Fruit fly (Drosophila melanogaster) whole organism, embryonic: ENCODE results near the gene CG10413.

ENCODE experiments used
- Abd-B ChIP-seq: fragments of 200-800 bp; sonication (Bioruptor generic); optimal IDR thresholded peaks from 2 replicates; lab custom pipeline; 2018; ENCODE audit warnings: missing biosample characterization, mild to moderate bottlenecking, missing genetic modification characterization, moderate library complexity
- Asciz ChIP-seq: fragments of 200-800 bp; sonication (Bioruptor generic); optimal IDR thresholded peaks from 2 replicates; lab custom pipeline; 2017; ENCODE audit warnings: missing biosample characterization, mild to moderate bottlenecking, missing genetic modification characterization, missing genetic modification reagents
- CG1024 ChIP-seq: fragments of 200-800 bp; sonication (Bioruptor generic); IDR thresholded peaks from 2 replicates; pipeline ENCODE4 v1.3.6; 2022; ENCODE audit warnings: missing biosample characterization, missing genetic modification characterization
- CG10959 ChIP-seq: fragments of 200-800 bp; sonication (Bioruptor generic); IDR thresholded peaks from 2 replicates; pipeline ENCODE4 v1.3.6; 2022; ENCODE audit warnings: missing biosample characterization, missing genetic modification characterization
- CG11695 ChIP-seq: fragments of 200-800 bp; sonication (Bioruptor generic); IDR thresholded peaks from 3 replicates; pipeline ENCODE4 v1.3.6; 2022; ENCODE audit warnings: missing biosample characterization, missing genetic modification characterization
- CG1529 ChIP-seq: fragments of 200-800 bp; sonication (Bioruptor generic); optimal IDR thresholded peaks from 3 replicates; lab custom pipeline; 2018; ENCODE audit warnings: missing biosample characterization, missing genetic modification characterization
- CG1602 ChIP-seq: fragments of 200-800 bp; sonication (Bioruptor generic); optimal IDR thresholded peaks from 3 replicates; lab custom pipeline; 2016; ENCODE audit warnings: missing biosample characterization, missing genetic modification characterization
- CG18599 ChIP-seq: fragments of 200-800 bp; sonication (Bioruptor generic); optimal IDR thresholded peaks from 3 replicates; lab custom pipeline; 2017; ENCODE audit warnings: missing biosample characterization, missing genetic modification characterization, mild to moderate bottlenecking, moderate library complexity, missing genetic modification reagents
- CG18619 ChIP-seq: fragments of 200-800 bp; sonication (Bioruptor generic); optimal IDR thresholded peaks from 3 replicates; lab custom pipeline; 2017; ENCODE audit warnings: missing biosample characterization, mild to moderate bottlenecking, missing genetic modification characterization
- CG2199 ChIP-seq: fragments of 200-800 bp; sonication (Bioruptor generic); IDR thresholded peaks from 3 replicates; pipeline ENCODE4 v1.3.6; 2022; ENCODE audit warnings: missing biosample characterization, missing genetic modification characterization
- CG32532 ChIP-seq: fragments of 200-800 bp; sonication (Bioruptor generic); IDR thresholded peaks from 2 replicates; pipeline ENCODE4 v1.3.6; 2022; ENCODE audit warnings: missing biosample characterization, missing genetic modification characterization
- CG34376 ChIP-seq: fragments of 200-800 bp; sonication (Bioruptor generic); optimal IDR thresholded peaks from 2 replicates; lab custom pipeline; 2018; ENCODE audit warnings: missing biosample characterization, mild to moderate bottlenecking, missing genetic modification characterization
- CG3838 ChIP-seq: fragments of 200-800 bp; sonication (Bioruptor generic); optimal IDR thresholded peaks from 3 replicates; lab custom pipeline; 2016; ENCODE audit warnings: missing biosample characterization, missing genetic modification characterization
- CG42726 ChIP-seq: fragments of 200-800 bp; sonication (Bioruptor generic); IDR thresholded peaks from 2 replicates; pipeline ENCODE4 v1.3.6; 2022; ENCODE audit warnings: missing biosample characterization, missing genetic modification characterization; ENCODE audit not compliant: partially characterized antibody
- CG4854 ChIP-seq: fragments of 200-800 bp; sonication (Bioruptor generic); optimal IDR thresholded peaks from 2 replicates; lab custom pipeline; 2016; ENCODE audit warnings: missing biosample characterization, missing genetic modification characterization, inconsistent platforms
- CG5180 ChIP-seq: fragments of 200-800 bp; sonication (Bioruptor generic); optimal IDR thresholded peaks from 3 replicates; lab custom pipeline; 2017; ENCODE audit warnings: missing biosample characterization, missing genetic modification characterization, mild to moderate bottlenecking, moderate library complexity, missing genetic modification reagents
- CG6254 ChIP-seq: fragments of 200-800 bp; sonication (Bioruptor generic); optimal IDR thresholded peaks from 3 replicates; lab custom pipeline; 2017; ENCODE audit warnings: mild to moderate bottlenecking, missing biosample characterization, missing genetic modification reagents, missing genetic modification characterization
- CG6683 ChIP-seq: fragments of 200-800 bp; sonication (Bioruptor generic); optimal IDR thresholded peaks from 2 replicates; lab custom pipeline; 2017; ENCODE audit warnings: missing biosample characterization, mild to moderate bottlenecking, missing genetic modification characterization, missing genetic modification reagents
- CG6813 ChIP-seq: fragments of 200-800 bp; sonication (Bioruptor generic); optimal IDR thresholded peaks from 2 replicates; lab custom pipeline; 2017; ENCODE audit warnings: missing biosample characterization, missing genetic modification characterization, mild to moderate bottlenecking, moderate library complexity, missing genetic modification reagents
- CG7357 ChIP-seq: fragments of 200-800 bp; sonication (Bioruptor generic); IDR thresholded peaks from 3 replicates; pipeline ENCODE4 v1.3.6; 2022; ENCODE audit warnings: missing biosample characterization, missing genetic modification characterization
- CG8359 ChIP-seq: fragments of 200-800 bp; sonication (Bioruptor generic); optimal IDR thresholded peaks from 2 replicates; lab custom pipeline; 2017; ENCODE audit warnings: missing biosample characterization, mild to moderate bottlenecking, missing genetic modification characterization, borderline replicate concordance
- CG9797 ChIP-seq: fragments of 200-800 bp; sonication (Bioruptor generic); optimal IDR thresholded peaks from 3 replicates; lab custom pipeline; 2018; ENCODE audit warnings: missing biosample characterization, mild to moderate bottlenecking, missing genetic modification characterization
- CG9932 ChIP-seq: fragments of 200-800 bp; sonication (Bioruptor generic); IDR thresholded peaks from 2 replicates; pipeline ENCODE4 v1.3.6; 2022; ENCODE audit warnings: missing biosample characterization, missing genetic modification characterization
- CrebB ChIP-seq: fragments of 200-800 bp; sonication (Bioruptor generic); optimal IDR thresholded peaks from 3 replicates; lab custom pipeline; 2018; ENCODE audit warnings: missing biosample characterization, mild to moderate bottlenecking, missing genetic modification characterization
- D ChIP-seq, 2 experiments: fragments of 200-800 bp in 1 of 2; fragments of >200 bp in 1 of 2; sonication (Bioruptor generic) in 1 of 2; optimal IDR thresholded peaks; 2 replicates in 1 of 2; 3 replicates in 1 of 2; lab custom pipeline; 2017; ENCODE audit warnings: mild to moderate bottlenecking in 1 of 2, missing biosample characterization in 1 of 2, missing genetic modification characterization in 1 of 2, missing genetic modification reagents in 1 of 2
- Ets97D ChIP-seq: fragments of 200-800 bp; sonication (Bioruptor generic); optimal IDR thresholded peaks from 3 replicates; lab custom pipeline; 2016; ENCODE audit warnings: missing biosample characterization, missing genetic modification characterization
- Lim3 ChIP-seq: fragments of 200-800 bp; sonication (Bioruptor generic); IDR thresholded peaks from 2 replicates; pipeline ENCODE4 v1.3.6; 2022; ENCODE audit warnings: missing biosample characterization, missing genetic modification characterization
- Lpt ChIP-seq: fragments of >200 bp; optimal IDR thresholded peaks from 2 replicates; lab custom pipeline; 2018; ENCODE audit warnings: missing biosample characterization, missing genetic modification characterization
- MESR4 ChIP-seq: fragments of 200-800 bp; sonication (Bioruptor generic); optimal IDR thresholded peaks from 2 replicates; lab custom pipeline; 2018; ENCODE audit warnings: missing biosample characterization, mild to moderate bottlenecking, missing genetic modification characterization, moderate library complexity
- Oaz ChIP-seq: fragments of 200-800 bp; sonication (Bioruptor generic); IDR thresholded peaks from 2 replicates; pipeline ENCODE4 v1.3.6; 2022; ENCODE audit warnings: missing biosample characterization, missing genetic modification characterization
- Optix ChIP-seq: fragments of 200-800 bp; sonication (Bioruptor generic); IDR thresholded peaks from 3 replicates; pipeline ENCODE4 v1.3.6; 2022; ENCODE audit warnings: missing biosample characterization, missing genetic modification characterization
- Pdp1 ChIP-seq, 2 experiments: fragments of 200-800 bp; sonication (Bioruptor generic); optimal IDR thresholded peaks; 3 replicates each; lab custom pipeline; 2016; ENCODE audit warnings: missing biosample characterization in 2 of 2, missing genetic modification characterization in 2 of 2, mild to moderate bottlenecking in 1 of 2, moderate library complexity in 1 of 2
- bsh ChIP-seq, 2 experiments: fragments of 200-800 bp; sonication (Bioruptor generic); optimal IDR thresholded peaks; 2 replicates each; lab custom pipeline; 2017 to 2018; ENCODE audit warnings: mild to moderate bottlenecking in 2 of 2, missing biosample characterization in 2 of 2, missing genetic modification characterization in 2 of 2, moderate library complexity in 1 of 2
- chif ChIP-seq, 2 experiments: fragments of 200-800 bp; sonication (Bioruptor generic); optimal IDR thresholded peaks; 3 replicates each; lab custom pipeline; 2016; ENCODE audit warnings: missing biosample characterization in 2 of 2, missing genetic modification characterization in 2 of 2
- ci ChIP-seq: fragments of 200-800 bp; sonication (Bioruptor generic); IDR thresholded peaks from 3 replicates; pipeline ENCODE4 v1.3.6; 2022; ENCODE audit warnings: missing biosample characterization, missing genetic modification characterization
- corto ChIP-seq: fragments of 200-800 bp; sonication (Bioruptor generic); optimal IDR thresholded peaks from 2 replicates; lab custom pipeline; 2016; ENCODE audit warnings: missing biosample characterization, mild to moderate bottlenecking, missing genetic modification characterization, moderate library complexity
- fd96Cb ChIP-seq: fragments of 200-800 bp; sonication (Bioruptor generic); optimal IDR thresholded peaks from 2 replicates; lab custom pipeline; 2018; ENCODE audit warnings: missing biosample characterization, mild to moderate bottlenecking, missing genetic modification characterization, moderate library complexity
- ftz-f1 ChIP-seq: fragments of 200-800 bp; sonication (Bioruptor generic); optimal IDR thresholded peaks from 2 replicates; lab custom pipeline; 2016; ENCODE audit warnings: missing biosample characterization, missing genetic modification characterization
- ham ChIP-seq: fragments of 200-800 bp; sonication (Bioruptor generic); IDR thresholded peaks from 2 replicates; pipeline ENCODE4 v1.3.6; 2022; ENCODE audit warnings: missing biosample characterization, missing genetic modification characterization
- pan ChIP-seq, 4 experiments: fragments of >200 bp in 3 of 4; fragments of 200-800 bp in 1 of 4; sonication (Bioruptor generic) in 1 of 4; optimal IDR thresholded peaks in 3 of 4; IDR thresholded peaks in 1 of 4; 2 replicates each; pipeline versions ENCODE4 v1.3.6 to Lab custom; 2017 to 2022; ENCODE audit warnings: missing biosample characterization in 2 of 4, missing genetic modification characterization in 2 of 4, mixed read lengths in 1 of 4
- pnt ChIP-seq: fragments of 200-800 bp; sonication (Bioruptor generic); optimal IDR thresholded peaks from 3 replicates; lab custom pipeline; 2016; ENCODE audit warnings: missing biosample characterization, missing genetic modification characterization
- rib ChIP-seq: fragments of 200-800 bp; sonication (Bioruptor generic); IDR thresholded peaks from 2 replicates; pipeline ENCODE4 v1.3.6; 2022; ENCODE audit warnings: missing biosample characterization, missing genetic modification characterization
- salm ChIP-seq: fragments of 200-800 bp; sonication (Bioruptor generic); optimal IDR thresholded peaks from 2 replicates; lab custom pipeline; 2018; ENCODE audit warnings: missing biosample characterization, mild to moderate bottlenecking, missing genetic modification characterization
- schlank ChIP-seq: fragments of 200-800 bp; sonication (Bioruptor generic); optimal IDR thresholded peaks from 2 replicates; lab custom pipeline; 2018; ENCODE audit warnings: missing biosample characterization, mild to moderate bottlenecking, missing genetic modification characterization
- sob ChIP-seq: fragments of 200-800 bp; sonication (Bioruptor generic); IDR thresholded peaks from 2 replicates; pipeline ENCODE4 v1.3.6; 2022; ENCODE audit warnings: missing biosample characterization, missing genetic modification characterization
- sqz ChIP-seq: fragments of 200-800 bp; sonication (Bioruptor generic); optimal IDR thresholded peaks from 3 replicates; lab custom pipeline; 2018; ENCODE audit warnings: missing biosample characterization, mild to moderate bottlenecking, missing genetic modification characterization
- tio ChIP-seq: fragments of 200-800 bp; sonication (Bioruptor generic); optimal IDR thresholded peaks from 2 replicates; lab custom pipeline; 2017; ENCODE audit warnings: missing biosample characterization, missing genetic modification characterization, inconsistent platforms
- trem ChIP-seq: fragments of 200-800 bp; optimal IDR thresholded peaks from 3 replicates; lab custom pipeline; 2019; ENCODE audit warnings: missing biosample characterization, mild to moderate bottlenecking, missing genetic modification characterization, moderate library complexity
- wdn ChIP-seq: fragments of 200-800 bp; sonication (Bioruptor generic); IDR thresholded peaks from 2 replicates; pipeline ENCODE4 v1.3.6; 2022; ENCODE audit warnings: missing biosample characterization, missing genetic modification characterization
- zen ChIP-seq: fragments of 200-800 bp; sonication (Bioruptor generic); optimal IDR thresholded peaks from 3 replicates; lab custom pipeline; 2018; ENCODE audit warnings: missing biosample characterization, mild to moderate bottlenecking, missing genetic modification characterization, moderate library complexity

CG10413 gene

dm6 chr2L:18564417-18564816 lies 40.6 kb downstream of the CG10413 start (continued):
- 0 out of 2 replicates have a peak, but pooled peaks have one; percentile 40 for TF ChIP-seq rib (GFP tag; lab: Robert Waterston, UW)
- TF ChIP-seq pan (optimal IDR thresholded peaks at IDR 0.05; lab: Kevin White, UChicago): no peak
- TF ChIP-seq pan (GFP tag; optimal IDR thresholded peaks at IDR 0.05 in 1 of 2, IDR thresholded peaks at IDR 0.05 in 1 of 2): no peak
- no peak for TF ChIP-seq Asciz (GFP tag; lab: Kevin White, UChicago)
- TF ChIP-seq CG6683 (GFP tag; lab: Kevin White, UChicago): no peak
- TF ChIP-seq Lim3 (GFP tag; lab: Robert Waterston, UW): no peak
- TF ChIP-seq CG9932 (GFP tag; lab: Robert Waterston, UW): 0 out of 2 replicates have a peak, but pooled peaks have one; percentile 24
- TF ChIP-seq CG7357 (GFP tag; lab: Robert Waterston, UW): no peak
- no peak for TF ChIP-seq CG4854 (GFP tag; lab: Kevin White, UChicago)
- TF ChIP-seq D (optimal IDR thresholded peaks at IDR 0.05; lab: Kevin White, UChicago): no peak
- TF ChIP-seq D (GFP tag; optimal IDR thresholded peaks at IDR 0.05; lab: Kevin White, UChicago): no peak
- peak; percentile 6 for TF ChIP-seq sqz (GFP tag; lab: Kevin White, UChicago)
- peak; percentile 20 for TF ChIP-seq CG18599
- 0 out of 3 replicates have a peak, but pooled peaks have one; percentile 23 for TF ChIP-seq CG2199 (GFP tag; lab: Robert Waterston, UW)
- TF ChIP-seq CG42726 (GFP tag; lab: Robert Waterston, UW): no peak
- no peak for TF ChIP-seq sob (GFP tag; lab: Robert Waterston, UW)
- TF ChIP-seq Optix (GFP tag; lab: Robert Waterston, UW): no peak
- TF ChIP-seq tio (GFP tag; lab: Kevin White, UChicago): no peak
- TF ChIP-seq CG9797 (GFP tag; lab: Kevin White, UChicago): no peak
- no peak for TF ChIP-seq ham (GFP tag; lab: Robert Waterston, UW)
- TF ChIP-seq schlank (tag; lab: Kevin White, UChicago): no peak
- TF ChIP-seq ci (GFP tag; lab: Robert Waterston, UW): no peak
- TF ChIP-seq CG5180 (GFP tag; lab: Kevin White, UChicago): no peak
- TF ChIP-seq CG32532 (GFP tag; lab: Robert Waterston, UW): no peak
- no peak for TF ChIP-seq wdn
- TF ChIP-seq Pdp1 (GFP tag; optimal IDR thresholded peaks at IDR 0.05; lab: Kevin White, UChicago): no peak
- TF ChIP-seq chif (GFP tag; optimal IDR thresholded peaks at IDR 0.05; lab: Kevin White, UChicago): no peak
- TF ChIP-seq CG34376 (GFP tag; lab: Kevin White, UChicago): no peak
- TF ChIP-seq ftz-f1 (GFP tag; lab: Kevin White, UChicago): no peak
- TF ChIP-seq CG1024 (GFP tag; lab: Robert Waterston, UW): no peak; the same call in 1 of the 2 replicates
- TF ChIP-seq pnt (GFP tag; lab: Kevin White, UChicago): no peak
- peak; percentile 81 for TF ChIP-seq Ets97D (GFP tag; lab: Kevin White, UChicago)
- no peak for TF ChIP-seq Lpt
- no peak for TF ChIP-seq corto
- TF ChIP-seq bsh (GFP tag; optimal IDR thresholded peaks at IDR 0.05; lab: Kevin White, UChicago): no peak
- no peak for TF ChIP-seq CG3838 (GFP tag; lab: Kevin White, UChicago)
- no peak for TF ChIP-seq CG18619 (GFP tag; lab: Kevin White, UChicago)
- peak; percentile 1 for TF ChIP-seq CG6813
- TF ChIP-seq Abd-B (GFP tag; lab: Kevin White, UChicago): no peak
- TF ChIP-seq Oaz (GFP tag; lab: Robert Waterston, UW): no peak
- TF ChIP-seq CG11695 (GFP tag; lab: Robert Waterston, UW): 0 out of 3 replicates have a peak, but pooled peaks have one; percentile 21
- TF ChIP-seq fd96Cb (tag; lab: Kevin White, UChicago): no peak
- no peak for TF ChIP-seq zen
- no peak for TF ChIP-seq CG10959 (GFP tag; lab: Robert Waterston, UW)
- TF ChIP-seq CG8359 (GFP tag; lab: Kevin White, UChicago): no peak
- TF ChIP-seq CG1529 (GFP tag; lab: Kevin White, UChicago): no peak
- TF ChIP-seq trem: no peak
- TF ChIP-seq CG1602: no peak
- no peak for TF ChIP-seq CrebB (tag; lab: Kevin White, UChicago)
- no peak for TF ChIP-seq salm
- TF ChIP-seq MESR4: no peak
- TF ChIP-seq CG6254 (GFP tag; lab: Kevin White, UChicago): no peak
